Worm (Caenorhabditis elegans) whole organism, L4 larva: Measurements from ENCODE around the gene F35D2.2.

ENCODE experiments used
- R02D3.7 ChIP-seq: fragments of 150-350 bp; sonication (generic microtip); optimal IDR thresholded peaks from 3 replicates; lab custom pipeline; 2014; ENCODE audit warnings: missing biosample characterization, missing genetic modification characterization
- Y48G9A.11 ChIP-seq: fragments of 200-800 bp; sonication (Bioruptor generic); IDR thresholded peaks from 2 replicates; pipeline ENCODE4 v1.3.6; 2022; ENCODE audit warnings: missing genetic modification reagents, missing genetic modification characterization, missing compliant biosample characterization
- Y5F2A.4 ChIP-seq: fragments of 200-800 bp; sonication (Bioruptor generic); optimal IDR thresholded peaks from 2 replicates; lab custom pipeline; 2018; ENCODE audit warnings: mild to moderate bottlenecking, missing genetic modification characterization, missing compliant biosample characterization
- Y75B8A.6 ChIP-seq: fragments of 200-800 bp; sonication (Bioruptor generic); IDR thresholded peaks from 2 replicates; pipeline ENCODE4 v1.3.6; 2022; ENCODE audit warnings: missing genetic modification reagents, missing genetic modification characterization, missing compliant biosample characterization
- aha-1 ChIP-seq: fragments of 150-350 bp; peaks from one replicate; lab custom pipeline; 2014; ENCODE audit warnings: missing biosample characterization, missing genetic modification characterization
- aly-2 ChIP-seq: sonication (generic microtip); optimal IDR thresholded peaks from 2 replicates; lab custom pipeline; 2018; ENCODE audit warnings: missing biosample characterization, missing genetic modification characterization
- ama-1 ChIP-seq: fragments of 150-350 bp; optimal IDR thresholded peaks from 2 replicates; lab custom pipeline; 2014; ENCODE audit warnings: inconsistent platforms, mixed read lengths
- ceh-20 ChIP-seq: fragments of 200-800 bp; sonication (Bioruptor generic); IDR thresholded peaks from 2 replicates; pipeline ENCODE4 v1.3.6; 2022; ENCODE audit warnings: missing genetic modification reagents, missing genetic modification characterization, missing compliant biosample characterization
- ceh-82 ChIP-seq: sonication (generic microtip); optimal IDR thresholded peaks from 2 replicates; lab custom pipeline; 2017; ENCODE audit warnings: missing biosample characterization, missing genetic modification characterization
- ces-1 ChIP-seq: fragments of 150-350 bp; sonication (generic microtip); optimal IDR thresholded peaks from 4 replicates; lab custom pipeline; 2014; ENCODE audit warnings: missing biosample characterization, missing genetic modification reagents, missing genetic modification characterization
- cey-2 ChIP-seq: sonication (generic microtip); optimal IDR thresholded peaks from 3 replicates; lab custom pipeline; 2017; ENCODE audit warnings: missing genetic modification characterization, mild to moderate bottlenecking, missing compliant biosample characterization, antibody characterized with exemption, borderline replicate concordance; ENCODE audit not compliant: insufficient read depth
- ctbp-1 ChIP-seq: fragments of 200-800 bp; sonication (Bioruptor generic); IDR thresholded peaks from 2 replicates; pipeline ENCODE4 v1.3.6; 2022; ENCODE audit warnings: missing genetic modification reagents, missing genetic modification characterization, missing compliant biosample characterization
- dmd-6 ChIP-seq: fragments of 200-800 bp; sonication (Bioruptor generic); IDR thresholded peaks from 2 replicates; pipeline ENCODE4 v1.3.6; 2022; ENCODE audit warnings: missing genetic modification reagents, missing genetic modification characterization, missing compliant biosample characterization
- egl-43 ChIP-seq: fragments of 200-800 bp; sonication (Bioruptor generic); IDR thresholded peaks from 2 replicates; pipeline ENCODE4 v1.3.6; 2022; ENCODE audit warnings: missing genetic modification reagents, missing genetic modification characterization, missing compliant biosample characterization
- fkh-10 ChIP-seq: fragments of 150-350 bp; optimal IDR thresholded peaks from 2 replicates; lab custom pipeline; 2014; ENCODE audit warnings: missing biosample characterization, missing genetic modification reagents, missing genetic modification characterization
- gei-8 ChIP-seq: fragments of 200-800 bp; sonication (Bioruptor generic); optimal IDR thresholded peaks from 2 replicates; lab custom pipeline; 2018; ENCODE audit warnings: mild to moderate bottlenecking, missing genetic modification characterization, missing compliant biosample characterization
- hlh-30 ChIP-seq: sonication (generic microtip); optimal IDR thresholded peaks from 2 replicates; lab custom pipeline; 2017; ENCODE audit warnings: antibody characterized with exemption, mild to moderate bottlenecking, missing genetic modification characterization, missing compliant biosample characterization; ENCODE audit not compliant: insufficient read depth
- hmg-1.1 ChIP-seq: fragments of 200-800 bp; sonication (Bioruptor generic); IDR thresholded peaks from 2 replicates; pipeline ENCODE4 v1.3.6; 2022; ENCODE audit warnings: missing genetic modification reagents, missing genetic modification characterization, missing compliant biosample characterization
- lim-7 ChIP-seq: fragments of 200-800 bp; sonication (Bioruptor generic); IDR thresholded peaks from 2 replicates; pipeline ENCODE4 v1.3.6; 2022; ENCODE audit warnings: missing genetic modification characterization, missing compliant biosample characterization
- lin-15B ChIP-seq: fragments of 150-350 bp; sonication (generic microtip); optimal IDR thresholded peaks from 3 replicates; lab custom pipeline; 2014; ENCODE audit warnings: missing biosample characterization, missing genetic modification characterization
- lsy-2 ChIP-seq, 2 experiments: fragments of 150-350 bp in 1 of 2; sonication (generic microtip) in 1 of 2; optimal IDR thresholded peaks; 2 replicates each; lab custom pipeline; 2014 to 2017; ENCODE audit warnings: missing biosample characterization in 2 of 2, missing genetic modification characterization in 2 of 2
- madf-9 ChIP-seq: fragments of 200-800 bp; sonication (Bioruptor generic); conservative IDR thresholded peaks from 2 replicates; pipeline ENCODE4 v1.3.6; 2022; ENCODE audit warnings: missing genetic modification reagents, missing genetic modification characterization, missing compliant biosample characterization
- mdt-29 ChIP-seq: fragments of 200-800 bp; sonication (Bioruptor generic); IDR thresholded peaks from 2 replicates; pipeline ENCODE4 v1.3.6; 2022; ENCODE audit warnings: missing genetic modification reagents, missing genetic modification characterization, missing compliant biosample characterization
- mep-1 ChIP-seq: fragments of 150-350 bp; sonication (generic microtip); optimal IDR thresholded peaks from 3 replicates; lab custom pipeline; 2014; ENCODE audit warnings: missing biosample characterization, missing genetic modification characterization
- mes-2 ChIP-seq: sonication (generic microtip); optimal IDR thresholded peaks from 2 replicates; lab custom pipeline; 2016; ENCODE audit warnings: missing genotype, mild to moderate bottlenecking, missing genetic modification characterization, missing compliant biosample characterization; ENCODE audit not compliant: poor library complexity, severe bottlenecking
- mxl-3 ChIP-seq: fragments of 200-800 bp; sonication (Bioruptor generic); optimal IDR thresholded peaks from 2 replicates; lab custom pipeline; 2018; ENCODE audit warnings: mild to moderate bottlenecking, missing genetic modification characterization, missing compliant biosample characterization
- nhr-10 ChIP-seq: fragments of 150-350 bp; optimal IDR thresholded peaks from 2 replicates; lab custom pipeline; 2014; ENCODE audit warnings: missing biosample characterization, missing genetic modification characterization
- nhr-11 ChIP-seq: fragments of 150-350 bp; optimal IDR thresholded peaks from 2 replicates; lab custom pipeline; 2014; ENCODE audit warnings: missing biosample characterization, missing genetic modification characterization
- nhr-237 ChIP-seq: sonication (generic microtip); optimal IDR thresholded peaks from 2 replicates; lab custom pipeline; 2017; ENCODE audit warnings: missing biosample characterization, missing genetic modification characterization
- nhr-25 ChIP-seq: sonication (generic microtip); optimal IDR thresholded peaks from 2 replicates; lab custom pipeline; 2017; ENCODE audit warnings: missing genetic modification characterization, mild to moderate bottlenecking, missing compliant biosample characterization, antibody characterized with exemption, moderate library complexity, borderline replicate concordance; ENCODE audit not compliant: insufficient read depth
- nhr-41 ChIP-seq: fragments of 200-800 bp; sonication (Bioruptor generic); IDR thresholded peaks from 2 replicates; pipeline ENCODE4 v1.3.6; 2022; ENCODE audit warnings: missing genetic modification reagents, missing genetic modification characterization, missing compliant biosample characterization
- nhr-6 ChIP-seq: fragments of 150-350 bp; optimal IDR thresholded peaks from 2 replicates; lab custom pipeline; 2014; ENCODE audit warnings: missing biosample characterization, missing genetic modification characterization
- php-3 ChIP-seq: fragments of 200-800 bp; sonication (Bioruptor generic); IDR thresholded peaks from 2 replicates; pipeline ENCODE4 v1.3.6; 2022; ENCODE audit warnings: missing genetic modification reagents, missing genetic modification characterization, missing compliant biosample characterization
- pqm-1 ChIP-seq: sonication (generic microtip); optimal IDR thresholded peaks from 2 replicates; lab custom pipeline; 2017; ENCODE audit warnings: missing biosample characterization, missing genetic modification characterization
- rbr-2 ChIP-seq: sonication (generic microtip); optimal IDR thresholded peaks from 2 replicates; lab custom pipeline; 2016; ENCODE audit warnings: missing genotype, missing genetic modification characterization, missing compliant biosample characterization
- saeg-2 ChIP-seq: fragments of 200-800 bp; sonication (Bioruptor generic); IDR thresholded peaks from 2 replicates; pipeline ENCODE4 v1.3.6; 2022; ENCODE audit warnings: missing genetic modification reagents, missing genetic modification characterization, missing compliant biosample characterization
- set-16 ChIP-seq: fragments of 200-800 bp; sonication (Bioruptor generic); IDR thresholded peaks from 2 replicates; pipeline ENCODE4 v1.3.6; 2022; ENCODE audit warnings: missing genetic modification reagents, missing genetic modification characterization, missing compliant biosample characterization
- snpc-1.2 ChIP-seq: fragments of 200-800 bp; sonication (Bioruptor generic); IDR thresholded peaks from 2 replicates; pipeline ENCODE4 v1.3.6; 2022; ENCODE audit warnings: missing genetic modification reagents, missing genetic modification characterization, missing compliant biosample characterization
- snpc-4 ChIP-seq: fragments of 150-350 bp; optimal IDR thresholded peaks from 2 replicates; lab custom pipeline; 2014; ENCODE audit warnings: missing biosample characterization, missing genetic modification characterization
- spr-1 ChIP-seq: sonication (generic microtip); optimal IDR thresholded peaks from 2 replicates; lab custom pipeline; 2016; ENCODE audit warnings: mild to moderate bottlenecking, missing genetic modification characterization, missing compliant biosample characterization
- unc-62 ChIP-seq, 3 experiments: fragments of 150-350 bp in 1 of 3; sonication (generic microtip); optimal IDR thresholded peaks in 2 of 3; peaks in 1 of 3; 1 replicate in 1 of 3; 2 replicates in 2 of 3; lab custom pipeline; 2014 to 2017; ENCODE audit warnings: missing biosample characterization in 3 of 3, missing genetic modification characterization in 3 of 3, missing genetic modification reagents in 3 of 3, missing genotype in 1 of 3
- zfp-2 ChIP-seq: sonication (generic microtip); optimal IDR thresholded peaks from 2 replicates; lab custom pipeline; 2016; ENCODE audit warnings: mild to moderate bottlenecking, missing genetic modification characterization, missing compliant biosample characterization
- zfp-3 ChIP-seq: fragments of 200-800 bp; sonication (Bioruptor generic); conservative IDR thresholded peaks from 2 replicates; pipeline ENCODE4 v1.3.6; 2022; ENCODE audit warnings: missing genetic modification reagents, missing genetic modification characterization, missing compliant biosample characterization
- ztf-11 ChIP-seq: fragments of 150-350 bp; optimal IDR thresholded peaks from 2 replicates; lab custom pipeline; 2014; ENCODE audit warnings: missing biosample characterization, missing genetic modification characterization
- ztf-7 ChIP-seq: fragments of 150-350 bp; optimal IDR thresholded peaks from 2 replicates; lab custom pipeline; 2014; ENCODE audit warnings: missing biosample characterization, missing genetic modification characterization

F35D2.2 gene

DNA sequence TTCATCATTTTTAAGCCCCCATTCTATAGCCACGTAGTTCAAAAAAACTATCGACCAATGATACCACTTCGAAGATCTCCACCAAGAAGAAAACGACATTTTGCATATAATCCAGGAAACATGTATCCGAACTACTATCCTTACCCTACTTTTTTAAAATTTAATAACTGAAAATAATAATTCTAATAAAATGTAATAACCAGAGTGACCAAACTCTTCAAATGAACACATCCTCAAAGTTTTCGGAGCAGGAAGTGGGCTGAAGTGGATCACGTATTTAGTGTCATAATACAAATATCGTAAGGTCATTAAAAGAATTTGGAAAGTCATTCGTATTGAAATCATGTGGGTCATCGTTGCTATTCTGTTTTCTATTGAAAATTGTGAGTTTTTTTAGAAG is 3.2 kb downstream of the F35D2.2 start, which contains the start of gene F35D2.6:
TSS of gene F35D2.6 (plus strand) at position 301 of the 400 bp plus-strand sequence.
- no peak for TF ChIP-seq nhr-25
- no peak for TF ChIP-seq zfp-2 (tag; lab: Kevin White, UChicago)
- TF ChIP-seq madf-9, result no peak
- no peak for TF ChIP-seq hlh-30 (tag; lab: Kevin White, UChicago)
- TF ChIP-seq spr-1 (tag; lab: Kevin White, UChicago), result no peak
- TF ChIP-seq ama-1 (lab: Kevin White, UChicago), result no peak
- no peak for TF ChIP-seq nhr-11 (tag; lab: Kevin White, UChicago)
- TF ChIP-seq mes-2, result no peak
- TF ChIP-seq snpc-4 (tag; lab: Kevin White, UChicago), result no peak
- TF ChIP-seq zfp-3 (GFP tag; lab: Robert Waterston, UW), result no peak
- TF ChIP-seq nhr-10, result no peak
- TF ChIP-seq Y75B8A.6 (GFP tag; lab: Robert Waterston, UW), result no peak
- TF ChIP-seq lsy-2 (tag; optimal IDR thresholded peaks at IDR 0.05; lab: Kevin White, UChicago), result no peak
- TF ChIP-seq R02D3.7 (tag; lab: Kevin White, UChicago), result no peak
- TF ChIP-seq ztf-7, result no peak
- TF ChIP-seq gei-8 (GFP tag; lab: Kevin White, UChicago), result no peak

DNA sequence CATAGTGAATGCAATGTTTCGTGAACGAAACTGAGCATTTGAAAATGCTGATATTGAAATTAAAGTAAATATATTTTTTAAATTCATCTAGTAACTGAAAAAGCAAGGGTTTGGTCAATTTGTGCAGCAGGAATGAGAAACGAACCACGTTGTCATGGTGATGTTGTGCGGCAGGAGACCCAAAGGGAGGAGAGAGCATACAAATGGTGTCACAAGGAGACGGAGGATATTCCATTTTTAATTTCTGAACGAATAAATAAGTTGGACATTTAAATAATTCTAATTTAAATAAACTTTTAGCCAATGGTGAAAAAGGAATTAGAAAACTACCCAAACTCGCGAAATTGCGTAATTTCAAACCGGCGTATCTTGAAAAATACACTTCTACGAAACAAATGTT is 9.3 kb downstream of the F35D2.2 start, which contains the start of gene mks-3:
TSS of gene mks-3 (minus strand) at position 101 of the 400 bp plus-strand sequence.
- TF ChIP-seq egl-43 (GFP tag; lab: Robert Waterston, UW) (no peak), nhr-237 (tag; lab: Kevin White, UChicago) (no peak), ces-1 (GFP tag; lab: Kevin White, UChicago) (no peak), snpc-4 (tag; lab: Kevin White, UChicago) (no peak), php-3 (GFP tag; lab: Robert Waterston, UW) (no peak), lin-15B (tag; lab: Kevin White, UChicago) (no peak), Y48G9A.11 (GFP tag; lab: Robert Waterston, UW) (no peak), snpc-1.2 (GFP tag; lab: Robert Waterston, UW) (no peak), saeg-2 (GFP tag; lab: Robert Waterston, UW) (no peak), lim-7 (GFP tag; lab: Robert Waterston, UW) (no peak), mxl-3 (GFP tag; lab: Kevin White, UChicago) (no peak), pqm-1 (tag; lab: Kevin White, UChicago) (no peak), ztf-11 (tag; lab: Kevin White, UChicago) (no peak), cey-2 (tag; lab: Kevin White, UChicago) (no peak), nhr-41 (GFP tag; lab: Robert Waterston, UW) (no peak), nhr-6 (tag; lab: Kevin White, UChicago) (no peak)

DNA sequence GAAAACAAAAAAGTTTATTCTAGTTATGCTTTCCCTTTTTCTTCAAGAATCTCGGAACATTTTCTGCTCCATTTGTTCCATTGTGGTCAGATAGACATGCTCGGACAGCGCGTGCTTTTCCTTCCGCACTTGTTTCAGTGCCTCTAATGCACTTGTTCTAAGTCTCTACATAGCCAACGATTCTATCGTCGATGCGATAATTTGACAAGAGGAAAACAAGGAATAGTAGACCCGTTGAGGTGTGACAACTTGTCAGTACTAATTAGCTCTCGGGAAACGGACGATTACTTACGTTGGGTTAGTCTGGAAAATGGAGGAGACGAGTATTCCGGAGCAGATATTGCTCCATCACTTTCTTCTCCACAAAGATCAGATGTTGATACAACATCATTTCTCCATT is 14.1 kb downstream of the F35D2.2 start:
- no peak for TF ChIP-seq nhr-41 (GFP tag; lab: Robert Waterston, UW)
- peak in 1 of 2 experiments; percentile 94 for TF ChIP-seq unc-62 (GFP tag; optimal IDR thresholded peaks at IDR 0.05 in 1 of 2; lab: Kevin White, UChicago)
- no peak for TF ChIP-seq unc-62 (tag; optimal IDR thresholded peaks at IDR 0.05; lab: Kevin White, UChicago)

DNA sequence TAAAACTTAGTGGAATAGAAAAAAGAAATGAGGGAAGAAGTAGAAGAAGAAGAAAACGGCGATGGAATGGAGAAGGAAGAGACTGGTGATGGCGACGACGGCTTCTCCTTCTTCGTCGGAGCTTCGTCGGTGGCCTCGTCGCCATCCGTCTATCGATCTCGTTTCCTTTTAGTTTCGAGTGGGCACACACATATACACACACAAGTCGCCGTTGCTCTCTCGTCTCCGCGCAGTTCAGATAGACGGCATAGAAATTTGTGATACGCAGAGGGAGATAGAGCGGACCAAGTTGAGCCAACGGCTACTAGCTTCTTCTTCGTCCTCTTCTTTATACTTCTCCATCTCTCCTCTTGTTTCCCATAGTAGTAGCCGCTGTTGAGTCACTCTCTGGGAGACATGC is 19.0 kb downstream of the F35D2.2 start:
- TF ChIP-seq dmd-6 (GFP tag; lab: Robert Waterston, UW) (0 out of 2 replicates have a peak, but pooled peaks have one; percentile 12), ceh-82 (no peak), ceh-20 (GFP tag; lab: Robert Waterston, UW) (0 out of 2 replicates have a peak, but pooled peaks have one; percentile 37), egl-43 (GFP tag; lab: Robert Waterston, UW) (0 out of 2 replicates have a peak, but pooled peaks have one; percentile 43), set-16 (GFP tag; lab: Robert Waterston, UW) (peak; percentile 54; the same call in 1 of the 2 replicates), rbr-2 (tag; lab: Kevin White, UChicago) (peak; percentile 49), ztf-11 (tag; lab: Kevin White, UChicago) (no peak), lsy-2 (tag; optimal IDR thresholded peaks at IDR 0.05; lab: Kevin White, UChicago) (peak in 1 of 2 experiments; percentile 27), Y5F2A.4 (GFP tag; lab: Kevin White, UChicago) (no peak), aly-2 (tag; lab: Kevin White, UChicago) (no peak), mdt-29 (GFP tag; lab: Robert Waterston, UW) (no peak), aha-1 (tag; lab: Kevin White, UChicago) (peak; percentile 94), ctbp-1 (peak; percentile 72; the same call in 1 of the 2 replicates), hmg-1.1 (GFP tag; lab: Robert Waterston, UW) (peak; percentile 62), mep-1 (peak; percentile 25), fkh-10 (GFP tag; lab: Kevin White, UChicago) (peak; percentile 87), unc-62 (GFP tag; optimal IDR thresholded peaks at IDR 0.05 in 1 of 2; lab: Kevin White, UChicago) (peak in 1 of 2 experiments; percentile 94), unc-62 (tag; optimal IDR thresholded peaks at IDR 0.05; lab: Kevin White, UChicago) (no peak), mes-2 (peak; percentile 3)
